Worm (Caenorhabditis elegans): ENCODE results near the gene nse-4.

The nse-4 gene

ce11 chrIV:11474067-11474466 lies 6.6 kb upstream of the nse-4 start (continued):
- TF ChIP-seq mep-1 (tag; optimal IDR thresholded peaks at IDR 0.05) = peak; percentile 80
- TF ChIP-seq Y116A8C.19 (tag; optimal IDR thresholded peaks at IDR 0.05; ENCODE audit: borderline replicate concordance) = no peak
- no peak for TF ChIP-seq ceh-8 (GFP tag; optimal IDR thresholded peaks at IDR 0.05)
- peak; percentile 62 for TF ChIP-seq dsc-1 (tag; optimal IDR thresholded peaks at IDR 0.05)
- TF ChIP-seq lin-35 (GFP tag; optimal IDR thresholded peaks at IDR 0.05) = peak; percentile 41 to 78
- no peak for TF ChIP-seq efl-3 (GFP tag; optimal IDR thresholded peaks at IDR 0.05)
- peak; percentile 34 for TF ChIP-seq pax-3 (tag; optimal IDR thresholded peaks at IDR 0.05)
- TF ChIP-seq unc-86 (tag; optimal IDR thresholded peaks at IDR 0.05) = peak; percentile 43
- TF ChIP-seq sup-37 (GFP tag; optimal IDR thresholded peaks at IDR 0.05) = no peak
- no peak for TF ChIP-seq ceh-63 (GFP tag; optimal IDR thresholded peaks at IDR 0.05)
- TF ChIP-seq lsy-2 (tag; optimal IDR thresholded peaks at IDR 0.05) = peak; percentile 57 to 70
- TF ChIP-seq lin-13 (GFP tag; optimal IDR thresholded peaks at IDR 0.05) = peak; percentile 45
- peak; percentile 59 for TF ChIP-seq ama-1 (optimal IDR thresholded peaks at IDR 0.05)
- no peak for TF ChIP-seq sox-4 (tag; optimal IDR thresholded peaks at IDR 0.05)
- no peak for TF ChIP-seq nhr-84 (tag; optimal IDR thresholded peaks at IDR 0.05)
- peak; percentile 51 for TF ChIP-seq xbp-1 (tag; optimal IDR thresholded peaks at IDR 0.05)
- peak; percentile 78 for TF ChIP-seq nhr-47 (tag; optimal IDR thresholded peaks at IDR 0.05)
- no peak for TF ChIP-seq egl-13 (tag; optimal IDR thresholded peaks at IDR 0.05)
- TF ChIP-seq fos-1 (tag; optimal IDR thresholded peaks at IDR 0.05) = no peak
- no peak for TF ChIP-seq lin-15B (tag; optimal IDR thresholded peaks at IDR 0.05)
- peak; percentile 80 for TF ChIP-seq vab-15 (tag; optimal IDR thresholded peaks at IDR 0.05)
- no peak for TF ChIP-seq pag-3 (tag; optimal IDR thresholded peaks at IDR 0.05; ENCODE audit: borderline replicate concordance, insufficient read depth)
- no peak for TF ChIP-seq nhr-11 (tag; optimal IDR thresholded peaks at IDR 0.05)
- peak; percentile 3 to 63 (median 19) for TF ChIP-seq ceh-82 (tag; optimal IDR thresholded peaks at IDR 0.05)
- peak; percentile 74 for TF ChIP-seq nhr-90 (tag; optimal IDR thresholded peaks at IDR 0.05; ENCODE audit: poor library complexity)
- peak; percentile 68 for TF ChIP-seq swsn-7 (tag; optimal IDR thresholded peaks at IDR 0.05)
- TF ChIP-seq ztf-4 (tag; optimal IDR thresholded peaks at IDR 0.05) = no peak
- peak; percentile 38 for TF ChIP-seq elt-2 (tag; optimal IDR thresholded peaks at IDR 0.05)
- peak; percentile 50 for TF ChIP-seq unc-130 (tag; optimal IDR thresholded peaks at IDR 0.05)
- TF ChIP-seq nhr-237 (tag; optimal IDR thresholded peaks at IDR 0.05) = no peak
- TF ChIP-seq snpc-4 (tag; optimal IDR thresholded peaks at IDR 0.05) = peak; percentile 16
- peak; percentile 76 for TF ChIP-seq nhr-71 (tag; optimal IDR thresholded peaks at IDR 0.05)
- peak; percentile 83 for TF ChIP-seq C16A3.4 (tag; optimal IDR thresholded peaks at IDR 0.05)
- no peak; the same call in 1 of the 2 replicates for TF ChIP-seq unc-98 (GFP tag; IDR thresholded peaks at IDR 0.05)
- TF ChIP-seq isw-1 (GFP tag; IDR thresholded peaks at IDR 0.05) = 0 out of 2 replicates have a peak, but pooled peaks have one; percentile 2
- peak; percentile 53 for TF ChIP-seq nhr-19 (GFP tag; conservative IDR thresholded peaks at IDR 0.05)
- TF ChIP-seq fkh-8 (tag; optimal IDR thresholded peaks at IDR 0.05) = peak; percentile 45
- TF ChIP-seq fkh-4 (tag; optimal IDR thresholded peaks at IDR 0.05; ENCODE audit: borderline replicate concordance) = no peak
- peak; percentile 63 for TF ChIP-seq lin-14 (GFP tag; optimal IDR thresholded peaks at IDR 0.05)
- no peak for TF ChIP-seq hlh-4 (tag; optimal IDR thresholded peaks at IDR 0.05)
- no peak for TF ChIP-seq fkh-10 (GFP tag; optimal IDR thresholded peaks at IDR 0.05)
- TF ChIP-seq C34B4.2 (tag; optimal IDR thresholded peaks at IDR 0.05) = no peak

DNA sequence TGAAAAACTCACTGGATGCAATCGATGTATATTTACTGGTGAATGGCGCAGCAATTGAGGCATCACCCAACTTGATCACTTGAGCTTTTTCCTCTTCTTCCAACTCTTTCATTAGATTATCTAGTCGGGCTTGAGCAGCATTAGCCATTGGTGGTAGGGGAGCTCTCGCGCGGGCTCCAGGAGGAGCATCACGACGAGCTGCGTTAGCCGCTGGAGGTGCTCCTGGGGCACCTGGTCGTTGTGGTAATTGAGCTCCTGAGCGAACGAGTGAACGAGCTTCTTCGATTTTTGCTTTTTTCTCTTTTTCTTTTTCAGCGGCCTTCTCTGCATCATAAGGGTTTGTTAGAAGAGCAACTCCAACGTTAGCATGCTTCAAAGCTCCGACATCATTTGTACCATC lies 5.6 kb upstream of the nse-4 start:
- TF ChIP-seq ztf-11 (tag; optimal IDR thresholded peaks at IDR 0.05) = no peak

All from whole organism, L1 larva.